Worm (Caenorhabditis elegans) whole organism, L2 larva: ENCODE measurements around the gene C12D12.1.

Experiments
- ceh-16 ChIP-seq: fragments of 150-350 bp; optimal IDR thresholded peaks from 2 replicates; lab custom pipeline; 2014; ENCODE audit warnings: missing biosample characterization, missing genetic modification characterization
- egl-27 ChIP-seq: sonication (generic microtip); optimal IDR thresholded peaks from 3 replicates; lab custom pipeline; 2017; ENCODE audit warnings: missing biosample characterization, missing genetic modification reagents, missing genetic modification characterization
- lsy-2 ChIP-seq, 2 experiments: fragments of 150-350 bp in 1 of 2; sonication (generic microtip) in 1 of 2; optimal IDR thresholded peaks; 2 replicates each; lab custom pipeline; 2014 to 2017; ENCODE audit warnings: missing biosample characterization in 2 of 2, missing genetic modification characterization in 2 of 2
- nhr-25 ChIP-seq: fragments of 150-350 bp; sonication (generic microtip); optimal IDR thresholded peaks from 3 replicates; lab custom pipeline; 2014; ENCODE audit warnings: missing biosample characterization, missing genetic modification characterization
- zag-1 ChIP-seq: fragments of 150-350 bp; optimal IDR thresholded peaks from 2 replicates; lab custom pipeline; 2014; ENCODE audit warnings: missing biosample characterization, missing genetic modification characterization
- ztf-11 ChIP-seq: sonication (generic microtip); optimal IDR thresholded peaks from 2 replicates; lab custom pipeline; 2017; ENCODE audit warnings: missing biosample characterization, missing genetic modification characterization

DNA sequence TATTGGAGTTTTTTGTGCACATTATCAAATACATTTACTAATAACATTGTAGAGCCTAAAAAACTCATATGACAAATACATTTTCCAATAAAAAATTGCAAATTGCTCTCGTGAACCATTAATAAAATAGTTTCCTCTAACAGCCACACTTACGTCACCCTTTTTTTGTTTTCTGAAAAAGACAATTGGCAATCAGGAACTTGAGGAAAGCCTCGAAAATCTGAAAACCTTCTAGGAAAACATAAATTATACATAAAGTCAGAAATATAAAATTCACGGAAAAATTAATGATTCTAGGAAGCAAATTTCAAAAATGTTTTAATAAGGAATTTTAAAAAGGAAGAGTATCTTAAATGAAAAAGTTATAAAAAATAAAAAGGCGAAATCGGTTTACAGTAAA lies 18.1 kb downstream of the C12D12.1 start:
- TF ChIP-seq ceh-16 (tag; lab: Kevin White, UChicago) = no peak
- TF ChIP-seq ztf-11 = no peak
- TF ChIP-seq zag-1 (tag; lab: Kevin White, UChicago) = no peak
- no peak for TF ChIP-seq nhr-25 (tag; lab: Kevin White, UChicago)
- TF ChIP-seq lsy-2 (tag; optimal IDR thresholded peaks at IDR 0.05; lab: Kevin White, UChicago) = no peak
- TF ChIP-seq egl-27 (tag; lab: Kevin White, UChicago) = no peak
